Worm (Caenorhabditis elegans): ENCODE measurements around the gene C23H5.15.
A peak's percentile ranks its signal among the peaks of the same experiment; 100 is the strongest.

The C23H5.15 gene

ce11 chrIV:2122488-2122887 lies 19.8 kb upstream of the C23H5.15 start, which contains the start of gene glb-7:
Gene glb-7, plus strand, starts transcription at chrIV:2122788.
- no peak for TF ChIP-seq saeg-2 (GFP tag; IDR thresholded peaks at IDR 0.05)

DNA sequence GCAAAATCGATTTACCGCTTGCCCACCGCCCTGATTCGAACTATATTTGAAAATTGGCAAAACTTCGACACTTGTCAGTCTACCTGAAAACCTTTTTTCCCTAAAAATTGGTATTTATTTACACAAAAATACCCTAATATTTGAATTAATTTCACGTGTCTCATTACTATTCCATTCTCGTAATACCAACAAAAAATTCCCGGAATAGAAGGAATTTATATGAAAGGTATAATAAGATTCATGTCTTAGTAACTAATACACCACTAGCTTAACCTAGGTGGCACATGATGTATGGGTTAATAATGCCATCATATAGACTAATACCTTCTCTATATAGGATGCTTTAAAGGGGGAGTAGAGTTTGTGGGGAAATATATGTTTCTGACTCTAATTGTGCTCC lies 14.6 kb upstream of the C23H5.15 start:
- TF ChIP-seq nhr-76 (tag; optimal IDR thresholded peaks at IDR 0.05) (no peak), pqm-1 (tag; optimal IDR thresholded peaks at IDR 0.05) (no peak), php-3 (GFP tag; IDR thresholded peaks at IDR 0.05) (no peak), dmd-8 (GFP tag; IDR thresholded peaks at IDR 0.05) (no peak), unc-39 (tag; optimal IDR thresholded peaks at IDR 0.05) (no peak), egl-27 (tag; optimal IDR thresholded peaks at IDR 0.05) (no peak)

DNA sequence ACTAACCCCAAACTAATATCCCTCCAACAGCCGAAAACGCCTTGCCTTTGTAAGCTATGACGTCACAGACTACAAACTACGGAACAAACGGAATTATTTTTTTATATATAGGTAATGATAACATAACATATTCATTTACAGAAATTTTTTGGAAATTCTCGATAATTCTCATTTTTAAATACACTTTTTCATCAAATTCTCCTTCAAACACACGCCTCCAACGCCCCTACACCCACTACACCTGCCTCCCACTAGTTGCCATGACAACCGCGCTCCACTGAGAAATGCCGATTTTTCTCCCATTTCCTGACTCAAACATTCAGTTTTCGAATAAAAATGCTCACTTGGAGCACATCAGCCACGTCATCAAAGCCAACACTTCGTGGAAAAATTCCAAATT lies 11.6 kb upstream of the C23H5.15 start, which contains the start of gene xbx-4:
Gene xbx-4, plus strand, starts transcription at position 301 of the 400 bp plus-strand sequence.
- TF ChIP-seq nhr-41 (GFP tag; IDR thresholded peaks at IDR 0.05) (no peak), mxl-3 (GFP tag; optimal IDR thresholded peaks at IDR 0.05) (no peak), nhr-76 (tag; optimal IDR thresholded peaks at IDR 0.05) (no peak), ama-1 (optimal IDR thresholded peaks at IDR 0.05) (no peak), lin-29 (GFP tag; IDR thresholded peaks at IDR 0.05) (no peak), aha-1 (tag) (peak; percentile 80)

- no peak for TF ChIP-seq daf-16 (GFP tag; optimal IDR thresholded peaks at IDR 0.05)
- peak; percentile 35 for TF ChIP-seq daf-16 (tag; optimal IDR thresholded peaks at IDR 0.05)
- TF ChIP-seq mdt-29 (GFP tag; IDR thresholded peaks at IDR 0.05) = peak; percentile 81
- TF ChIP-seq lin-38 (GFP tag; IDR thresholded peaks at IDR 0.05) = peak; percentile 6; the same call in 1 of the 2 replicates
- no peak for TF ChIP-seq zfp-2 (tag; optimal IDR thresholded peaks at IDR 0.05)
- TF ChIP-seq spr-1 (tag; optimal IDR thresholded peaks at IDR 0.05) = no peak
Observed at ce11 chrIV:2113362-2114056, 10.8 kb upstream of the C23H5.15 start, which contains the start of gene C23H5.8. Gene C23H5.8, minus strand, starts transcription at chrIV:2113412.

DNA sequence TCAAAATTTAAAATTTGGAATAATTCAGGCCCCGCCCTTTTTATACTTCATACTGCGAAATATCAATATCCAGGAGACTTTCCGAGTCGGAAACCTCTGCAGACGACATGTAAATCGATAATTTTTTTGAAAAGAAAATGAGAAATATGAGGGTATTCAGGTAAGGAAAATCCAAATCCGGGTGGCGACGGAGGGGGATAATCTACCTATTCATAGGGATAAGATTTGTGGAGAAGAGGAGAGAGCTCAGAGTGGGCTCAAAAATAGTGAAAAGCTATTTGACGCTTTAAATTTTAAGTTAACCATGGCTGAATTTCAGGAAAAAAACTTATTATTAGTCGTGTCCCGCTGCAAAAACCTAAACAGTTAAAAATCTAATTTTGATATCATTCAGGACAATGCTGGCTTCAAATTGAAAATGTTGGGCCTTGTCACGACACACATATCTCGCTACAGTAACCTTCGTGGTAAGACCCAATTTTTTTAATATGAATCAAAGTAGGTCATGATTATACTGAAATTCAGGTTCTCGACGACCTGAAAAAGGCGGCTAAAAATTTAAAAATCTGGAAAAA lies 8.7 kb upstream of the C23H5.15 start, which contains the start of gene che-6:
Gene che-6, minus strand, starts transcription at position 109 of the 575 bp plus-strand sequence.
- TF ChIP-seq arid-1 (GFP tag; conservative IDR thresholded peaks at IDR 0.05) = no peak
- no peak for TF ChIP-seq cey-2 (tag; optimal IDR thresholded peaks at IDR 0.05; ENCODE audit: borderline replicate concordance, insufficient read depth)
- TF ChIP-seq pha-4 (GFP tag; IDR thresholded peaks at IDR 0.05) = 0 out of 2 replicates have a peak, but pooled peaks have one; percentile 51
- TF ChIP-seq pha-4 (tag; optimal IDR thresholded peaks at IDR 0.05) = no peak
- TF ChIP-seq Y5F2A.4 (GFP tag; optimal IDR thresholded peaks at IDR 0.05) = no peak
- TF ChIP-seq lin-15B (tag; optimal IDR thresholded peaks at IDR 0.05) = no peak
- no peak for TF ChIP-seq lin-1 (GFP tag; IDR thresholded peaks at IDR 0.05)
- TF ChIP-seq dve-1 (tag; optimal IDR thresholded peaks at IDR 0.05; ENCODE audit: insufficient read depth) = peak; percentile 45
- TF ChIP-seq vab-7 (GFP tag; IDR thresholded peaks at IDR 0.05) = no peak
- no peak for TF ChIP-seq pqm-1 (tag; optimal IDR thresholded peaks at IDR 0.05)
- 0 out of 2 replicates have a peak, but pooled peaks have one; percentile 29 for TF ChIP-seq T26A8.4 (GFP tag; IDR thresholded peaks at IDR 0.05)
- TF ChIP-seq lin-39 (tag; optimal IDR thresholded peaks at IDR 0.05) = no peak
- peak; percentile 39 for TF ChIP-seq dmd-6 (GFP tag; IDR thresholded peaks at IDR 0.05)
- TF ChIP-seq daf-8 (GFP tag; IDR thresholded peaks at IDR 0.05) = no peak
- peak; percentile 31 for TF ChIP-seq mep-1 (tag; optimal IDR thresholded peaks at IDR 0.05)
- TF ChIP-seq lsy-2 (tag; optimal IDR thresholded peaks at IDR 0.05) = peak in 1 of 2 experiments; percentile 12
- TF ChIP-seq ztf-11 (tag; optimal IDR thresholded peaks at IDR 0.05) = no peak
- TF ChIP-seq aha-1 (tag) = peak; percentile 86
- 0 out of 2 replicates have a peak, but pooled peaks have one; percentile 20 for TF ChIP-seq dmd-8 (GFP tag; IDR thresholded peaks at IDR 0.05)
- no peak for TF ChIP-seq unc-130 (GFP tag; optimal IDR thresholded peaks at IDR 0.05)
- TF ChIP-seq nhr-102 (tag; optimal IDR thresholded peaks at IDR 0.05) = peak; percentile 37
- no peak for TF ChIP-seq zag-1 (tag; optimal IDR thresholded peaks at IDR 0.05)
- TF ChIP-seq lim-7 (GFP tag; IDR thresholded peaks at IDR 0.05) = 0 out of 2 replicates have a peak, but pooled peaks have one; percentile 19
- no peak for TF ChIP-seq daf-16 (GFP tag; optimal IDR thresholded peaks at IDR 0.05)
- peak; percentile 22 for TF ChIP-seq daf-16 (tag; optimal IDR thresholded peaks at IDR 0.05)
- TF ChIP-seq saeg-2 (GFP tag; IDR thresholded peaks at IDR 0.05) = peak; percentile 60; the same call in 1 of the 2 replicates
- TF ChIP-seq ztf-7 (tag; optimal IDR thresholded peaks at IDR 0.05) = no peak
- TF ChIP-seq T20F7.1 (GFP tag; optimal IDR thresholded peaks at IDR 0.05) = peak; percentile 34
- TF ChIP-seq daf-12 (tag; optimal IDR thresholded peaks at IDR 0.05) = no peak
- TF ChIP-seq php-3 (GFP tag; IDR thresholded peaks at IDR 0.05) = no peak
